Worm (Caenorhabditis elegans) whole organism, L1 larva: ENCODE measurements around the gene srw-13.

ENCODE experiments used
- C16A3.4 ChIP-seq: fragments of 150-350 bp; optimal IDR thresholded peaks from 2 replicates; lab custom pipeline; 2014; ENCODE audit warnings: missing biosample characterization, missing genetic modification characterization
- C34B4.2 ChIP-seq: sonication (generic microtip); optimal IDR thresholded peaks from 2 replicates; lab custom pipeline; 2017; ENCODE audit warnings: mild to moderate bottlenecking, missing genetic modification characterization, missing compliant biosample characterization
- F16B12.6 ChIP-seq: fragments of 150-350 bp; optimal IDR thresholded peaks from 2 replicates; lab custom pipeline; 2014; ENCODE audit warnings: missing biosample characterization, missing genetic modification characterization
- aha-1 ChIP-seq: fragments of 150-350 bp; optimal IDR thresholded peaks from 2 replicates; lab custom pipeline; 2014; ENCODE audit warnings: missing biosample characterization, missing genetic modification characterization
- ceh-90 ChIP-seq: sonication (generic microtip); optimal IDR thresholded peaks from 2 replicates; lab custom pipeline; 2016; ENCODE audit warnings: missing genetic modification characterization, missing compliant biosample characterization
- ces-1 ChIP-seq: fragments of 150-350 bp; optimal IDR thresholded peaks from 2 replicates; lab custom pipeline; 2014; ENCODE audit warnings: missing biosample characterization, missing genetic modification reagents, missing genetic modification characterization
- dsc-1 ChIP-seq: sonication (generic microtip); optimal IDR thresholded peaks from 2 replicates; lab custom pipeline; 2016; ENCODE audit warnings: mild to moderate bottlenecking, missing genetic modification characterization, missing compliant biosample characterization
- efl-1 ChIP-seq, 4 experiments: fragments of 150-350 bp; optimal IDR thresholded peaks in 3 of 4; peaks in 1 of 4; 1 replicate in 1 of 4; 2 replicates in 3 of 4; lab custom pipeline; 2014; ENCODE audit warnings: missing biosample characterization in 2 of 4, missing genetic modification characterization in 2 of 4, missing genetic modification reagents in 2 of 4
- efl-3 ChIP-seq: fragments of 200-800 bp; sonication (Bioruptor generic); optimal IDR thresholded peaks from 2 replicates; lab custom pipeline; 2018; ENCODE audit warnings: mild to moderate bottlenecking, missing genetic modification characterization, missing compliant biosample characterization
- egl-27 ChIP-seq, 2 experiments: fragments of 150-350 bp in 1 of 2; sonication (generic microtip); optimal IDR thresholded peaks; 3 replicates each; lab custom pipeline; 2017 to 2018; ENCODE audit warnings: missing biosample characterization in 2 of 2, missing genetic modification characterization in 2 of 2, missing genetic modification reagents in 2 of 2
- elt-3 ChIP-seq, 6 experiments: fragments of 150-350 bp in 1 of 6; sonication (generic microtip); optimal IDR thresholded peaks; 2 replicates each; lab custom pipeline; 2017 to 2018; ENCODE audit warnings: missing biosample characterization in 6 of 6, missing genetic modification characterization in 6 of 6, inconsistent platforms in 1 of 6
- ets-5 ChIP-seq: fragments of 200-800 bp; sonication (Bioruptor generic); IDR thresholded peaks from 2 replicates; pipeline ENCODE4 v1.3.6; 2022; ENCODE audit warnings: missing genetic modification characterization, missing compliant biosample characterization
- fkh-8 ChIP-seq: sonication (generic microtip); optimal IDR thresholded peaks from 2 replicates; lab custom pipeline; 2016; ENCODE audit warnings: mild to moderate bottlenecking, missing genetic modification characterization, missing compliant biosample characterization
- grh-1 ChIP-seq: fragments of 200-800 bp; sonication (Bioruptor generic); IDR thresholded peaks from 2 replicates; pipeline ENCODE4 v1.3.6; 2022; ENCODE audit warnings: missing genetic modification reagents, missing genetic modification characterization, missing compliant biosample characterization
- hlh-17 ChIP-seq: fragments of 200-800 bp; sonication (Bioruptor generic); optimal IDR thresholded peaks from 2 replicates; lab custom pipeline; 2018; ENCODE audit warnings: missing genetic modification characterization, mild to moderate bottlenecking, missing compliant biosample characterization, moderate library complexity, borderline replicate concordance
- hlh-4 ChIP-seq: sonication (generic microtip); optimal IDR thresholded peaks from 2 replicates; lab custom pipeline; 2016; ENCODE audit warnings: mild to moderate bottlenecking, missing genetic modification characterization, missing compliant biosample characterization
- hpl-2 ChIP-seq: fragments of 150-350 bp; optimal IDR thresholded peaks from 2 replicates; lab custom pipeline; 2014; ENCODE audit warnings: missing biosample characterization, missing genetic modification reagents, missing genetic modification characterization
- isw-1 ChIP-seq: fragments of 200-800 bp; sonication (Bioruptor generic); IDR thresholded peaks from 2 replicates; pipeline ENCODE4 v1.3.6; 2022; ENCODE audit warnings: missing genetic modification characterization, missing compliant biosample characterization
- lin-13 ChIP-seq: fragments of 150-350 bp; optimal IDR thresholded peaks from 2 replicates; lab custom pipeline; 2014; ENCODE audit warnings: missing biosample characterization, missing genetic modification reagents, missing genetic modification characterization
- lin-14 ChIP-seq: fragments of 200-800 bp; sonication (Bioruptor generic); optimal IDR thresholded peaks from 2 replicates; lab custom pipeline; 2018; ENCODE audit warnings: mild to moderate bottlenecking, missing genetic modification characterization, moderate library complexity, missing compliant biosample characterization
- lin-39 ChIP-seq: fragments of 150-350 bp; optimal IDR thresholded peaks from 2 replicates; lab custom pipeline; 2014; ENCODE audit warnings: missing biosample characterization, missing genetic modification reagents, missing genetic modification characterization
- lsy-2 ChIP-seq, 2 experiments: fragments of 150-350 bp; optimal IDR thresholded peaks; 2 replicates each; lab custom pipeline; 2014; ENCODE audit warnings: missing biosample characterization in 2 of 2, missing genetic modification characterization in 2 of 2
- mab-9 ChIP-seq: fragments of 200-800 bp; sonication (Bioruptor generic); IDR thresholded peaks from 2 replicates; pipeline ENCODE4 v1.3.6; 2022; ENCODE audit warnings: missing genetic modification reagents, missing genetic modification characterization, missing compliant biosample characterization
- mef-2 ChIP-seq: fragments of 150-350 bp; optimal IDR thresholded peaks from 2 replicates; lab custom pipeline; 2014; ENCODE audit warnings: missing biosample characterization, missing genetic modification characterization
- nhr-11 ChIP-seq: fragments of 150-350 bp; optimal IDR thresholded peaks from 2 replicates; lab custom pipeline; 2014; ENCODE audit warnings: missing biosample characterization, missing genetic modification characterization
- nhr-19 ChIP-seq: fragments of 200-800 bp; sonication (Bioruptor generic); conservative IDR thresholded peaks from 2 replicates; pipeline ENCODE4 v1.3.6; 2022; ENCODE audit warnings: missing genetic modification characterization, missing compliant biosample characterization
- nhr-47 ChIP-seq: sonication (generic microtip); optimal IDR thresholded peaks from 2 replicates; lab custom pipeline; 2016; ENCODE audit warnings: mild to moderate bottlenecking, missing genetic modification characterization, moderate library complexity, missing compliant biosample characterization
- nhr-71 ChIP-seq: sonication (generic microtip); optimal IDR thresholded peaks from 2 replicates; lab custom pipeline; 2016; ENCODE audit warnings: mild to moderate bottlenecking, missing genetic modification characterization, moderate library complexity, missing compliant biosample characterization
- nhr-76 ChIP-seq: sonication (generic microtip); optimal IDR thresholded peaks from 2 replicates; lab custom pipeline; 2017; ENCODE audit warnings: missing biosample characterization, missing genetic modification characterization
- nhr-85 ChIP-seq: sonication (generic microtip); peaks from one replicate; lab custom pipeline; 2016; ENCODE audit warnings: missing genetic modification characterization, inconsistent platforms, missing compliant biosample characterization
- nhr-90 ChIP-seq: sonication (generic microtip); optimal IDR thresholded peaks from 2 replicates; lab custom pipeline; 2016; ENCODE audit warnings: mild to moderate bottlenecking, missing genetic modification characterization, missing compliant biosample characterization; ENCODE audit not compliant: poor library complexity
- pax-3 ChIP-seq: fragments of 200-800 bp; sonication (Bioruptor generic); optimal IDR thresholded peaks from 2 replicates; lab custom pipeline; 2018; ENCODE audit warnings: mild to moderate bottlenecking, missing genetic modification characterization, moderate library complexity, missing compliant biosample characterization
- rnt-1 ChIP-seq: sonication (generic microtip); optimal IDR thresholded peaks from 2 replicates; lab custom pipeline; 2016; ENCODE audit warnings: mild to moderate bottlenecking, missing genetic modification characterization, moderate library complexity, missing compliant biosample characterization
- skn-1 ChIP-seq: fragments of 150-350 bp; optimal IDR thresholded peaks from 2 replicates; lab custom pipeline; 2014; ENCODE audit warnings: missing biosample characterization, missing genetic modification characterization
- snpc-4 ChIP-seq: fragments of 150-350 bp; optimal IDR thresholded peaks from 2 replicates; lab custom pipeline; 2014; ENCODE audit warnings: missing biosample characterization, missing genetic modification characterization
- sptf-1 ChIP-seq: fragments of 150-350 bp; optimal IDR thresholded peaks from 2 replicates; lab custom pipeline; 2014; ENCODE audit warnings: missing biosample characterization, missing genetic modification characterization
- tlp-1 ChIP-seq: fragments of 150-350 bp; optimal IDR thresholded peaks from 2 replicates; lab custom pipeline; 2014; ENCODE audit warnings: missing biosample characterization, missing genetic modification characterization
- unc-30 ChIP-seq: sonication (generic microtip); optimal IDR thresholded peaks from 2 replicates; lab custom pipeline; 2017; ENCODE audit warnings: missing biosample characterization, missing genetic modification characterization
- unc-62 ChIP-seq: fragments of 150-350 bp; optimal IDR thresholded peaks from 2 replicates; lab custom pipeline; 2014; ENCODE audit warnings: missing biosample characterization, missing genetic modification reagents, missing genetic modification characterization
- unc-86 ChIP-seq: sonication (generic microtip); optimal IDR thresholded peaks from 2 replicates; lab custom pipeline; 2016; ENCODE audit warnings: missing genetic modification characterization, missing compliant biosample characterization
- unc-98 ChIP-seq: fragments of 200-800 bp; sonication (Bioruptor generic); IDR thresholded peaks from 2 replicates; pipeline ENCODE4 v1.3.6; 2022; ENCODE audit warnings: missing genetic modification characterization, missing compliant biosample characterization
- vab-15 ChIP-seq: sonication (generic microtip); optimal IDR thresholded peaks from 2 replicates; lab custom pipeline; 2017; ENCODE audit warnings: missing genotype, mild to moderate bottlenecking, missing genetic modification characterization, missing compliant biosample characterization
- xbp-1 ChIP-seq: sonication (generic microtip); optimal IDR thresholded peaks from 2 replicates; lab custom pipeline; 2016; ENCODE audit warnings: missing genetic modification characterization, missing compliant biosample characterization
- zip-4 ChIP-seq: fragments of 200-800 bp; sonication (Bioruptor generic); optimal IDR thresholded peaks from 2 replicates; lab custom pipeline; 2018; ENCODE audit warnings: mild to moderate bottlenecking, missing genetic modification characterization, moderate library complexity, missing compliant biosample characterization

The srw-13 gene

DNA sequence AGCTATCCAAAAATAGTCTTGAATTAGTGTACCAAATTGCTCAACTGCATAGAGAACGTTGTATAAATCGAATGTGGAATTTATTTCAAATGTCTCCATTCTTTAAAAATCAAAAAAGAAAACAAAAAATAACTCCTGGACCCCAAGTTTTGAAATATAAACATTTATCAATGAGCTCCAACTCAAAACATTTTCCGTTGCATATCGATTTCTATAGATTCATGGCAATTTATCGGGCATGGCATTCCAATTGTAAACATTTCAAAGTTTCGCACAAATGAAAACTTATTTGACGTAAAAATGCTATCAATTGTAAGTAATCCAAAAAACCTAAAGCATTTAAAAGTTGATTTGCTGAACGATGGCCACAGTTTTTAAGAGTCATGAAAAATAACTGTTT lies 6.3 kb downstream of the srw-13 start, which contains the start of gene srw-12:
Gene srw-12 (minus strand): TSS at position 101 of the 400 bp plus-strand sequence.
- TF ChIP-seq ets-5 (GFP tag; lab: Robert Waterston, UW) = no peak
- no peak for TF ChIP-seq nhr-11 (tag; lab: Kevin White, UChicago)
- no peak for TF ChIP-seq nhr-76 (tag; lab: Kevin White, UChicago)
- TF ChIP-seq ceh-90 (tag; lab: Kevin White, UChicago) = no peak
- TF ChIP-seq C34B4.2 (tag; lab: Kevin White, UChicago) = no peak

- TF ChIP-seq rnt-1 (tag; lab: Kevin White, UChicago) = no peak
- no peak for TF ChIP-seq zip-4 (GFP tag; lab: Kevin White, UChicago)
- no peak for TF ChIP-seq ceh-90 (tag; lab: Kevin White, UChicago)
- no peak for TF ChIP-seq lsy-2 (tag; optimal IDR thresholded peaks at IDR 0.05; lab: Kevin White, UChicago)
- TF ChIP-seq hlh-17 (GFP tag; lab: Kevin White, UChicago) = no peak
- no peak for TF ChIP-seq nhr-71
- TF ChIP-seq tlp-1 (tag; lab: Kevin White, UChicago) = no peak
- no peak for TF ChIP-seq unc-98 (GFP tag; lab: Robert Waterston, UW)
- no peak for TF ChIP-seq nhr-19 (GFP tag; lab: Robert Waterston, UW)
- TF ChIP-seq fkh-8 (tag; lab: Kevin White, UChicago) = no peak
- TF ChIP-seq pax-3 (tag; lab: Kevin White, UChicago) = no peak
- no peak for TF ChIP-seq nhr-47 (tag; lab: Kevin White, UChicago)
- TF ChIP-seq nhr-76 (tag; lab: Kevin White, UChicago) = no peak
- no peak for TF ChIP-seq unc-30 (tag; lab: Kevin White, UChicago)
- no peak for TF ChIP-seq unc-86 (tag; lab: Kevin White, UChicago)
- TF ChIP-seq egl-27 (tag; optimal IDR thresholded peaks at IDR 0.05; lab: Kevin White, UChicago) = no peak
- no peak for TF ChIP-seq C34B4.2 (tag; lab: Kevin White, UChicago)
- TF ChIP-seq skn-1 (tag; lab: Kevin White, UChicago) = no peak
- no peak for TF ChIP-seq efl-1 (optimal IDR thresholded peaks at IDR 0.05; lab: Kevin White, UChicago)
- no peak for TF ChIP-seq efl-1 (GFP tag; optimal IDR thresholded peaks at IDR 0.05 in 1 of 2; lab: Kevin White, UChicago)
- no peak for TF ChIP-seq unc-62 (GFP tag; lab: Kevin White, UChicago)
These were observed 7.9 kb downstream of the srw-13 start, which contains the start of gene srw-11 for ce11 chrV:15240215-15240614. srw-11 (minus strand) TSS chrV:15240315.

ce11 chrV:15241259-15241658 lies 9.0 kb downstream of the srw-13 start, which contains the start of gene chil-12:
chil-12 (plus strand) TSS chrV:15241559.
- no peak for TF ChIP-seq sptf-1 (tag; lab: Kevin White, UChicago)
- no peak for TF ChIP-seq xbp-1 (tag; lab: Kevin White, UChicago)
- no peak for TF ChIP-seq mab-9
- no peak for TF ChIP-seq unc-30 (tag; lab: Kevin White, UChicago)
- TF ChIP-seq nhr-76 (tag; lab: Kevin White, UChicago) = no peak
- no peak for TF ChIP-seq hpl-2 (GFP tag; lab: Kevin White, UChicago)
- no peak for TF ChIP-seq dsc-1
- TF ChIP-seq elt-3 (tag; optimal IDR thresholded peaks at IDR 0.05; lab: Kevin White, UChicago) = no peak
- TF ChIP-seq snpc-4 (tag; lab: Kevin White, UChicago) = no peak
- TF ChIP-seq nhr-85 = no peak
- TF ChIP-seq efl-3 (GFP tag; lab: Kevin White, UChicago) = no peak
- no peak for TF ChIP-seq hlh-4 (tag; lab: Kevin White, UChicago)
- TF ChIP-seq ces-1 (GFP tag; lab: Kevin White, UChicago) = no peak

- TF ChIP-seq efl-1 (optimal IDR thresholded peaks at IDR 0.05; lab: Kevin White, UChicago) (no peak), efl-1 (GFP tag; optimal IDR thresholded peaks at IDR 0.05 in 1 of 2; lab: Kevin White, UChicago) (no peak), lin-14 (GFP tag; lab: Kevin White, UChicago) (no peak), ces-1 (GFP tag; lab: Kevin White, UChicago) (no peak), isw-1 (no peak), nhr-90 (tag; lab: Kevin White, UChicago) (no peak), unc-86 (tag; lab: Kevin White, UChicago) (no peak), nhr-47 (tag; lab: Kevin White, UChicago) (no peak), fkh-8 (tag; lab: Kevin White, UChicago) (no peak), vab-15 (no peak), lin-13 (no peak), mef-2 (no peak), egl-27 (tag; optimal IDR thresholded peaks at IDR 0.05; lab: Kevin White, UChicago) (no peak), C16A3.4 (tag; lab: Kevin White, UChicago) (no peak), grh-1 (GFP tag; lab: Robert Waterston, UW) (no peak), lin-39 (tag; lab: Kevin White, UChicago) (no peak), aha-1 (no peak), ets-5 (GFP tag; lab: Robert Waterston, UW) (no peak), F16B12.6 (no peak)
These were observed 12.2 kb downstream of the srw-13 start, which contains the start of gene kin-30 for ce11 chrV:15244456-15244855. kin-30 (plus strand) TSS chrV:15244756.
